Worm (Caenorhabditis elegans): ENCODE data around the gene R02F11.2.

The R02F11.2 gene

ce11 chrV:4770408-4770947 is 23.9 kb upstream of the R02F11.2 start, which contains the start of gene elt-7:
TSS of gene elt-7 (plus strand) at chrV:4770670.
- TF ChIP-seq sptf-1 (tag; optimal IDR thresholded peaks at IDR 0.05) (no peak), hlh-1 (tag; optimal IDR thresholded peaks at IDR 0.05) (no peak), lsy-2 (tag; optimal IDR thresholded peaks at IDR 0.05) (no peak), nhr-28 (tag; optimal IDR thresholded peaks at IDR 0.05) (no peak), nhr-2 (tag; optimal IDR thresholded peaks at IDR 0.05) (no peak), bed-3 (GFP tag; optimal IDR thresholded peaks at IDR 0.05) (no peak), ham-2 (GFP tag; optimal IDR thresholded peaks at IDR 0.05) (no peak), unc-120 (tag; optimal IDR thresholded peaks at IDR 0.05; ENCODE audit: poor library complexity, severe bottlenecking) (no peak), mab-5 (tag; optimal IDR thresholded peaks at IDR 0.05) (no peak)

ce11 chrV:4775140-4775539 is 19.3 kb upstream of the R02F11.2 start:
- TF ChIP-seq unc-120 (tag; optimal IDR thresholded peaks at IDR 0.05; ENCODE audit: poor library complexity, severe bottlenecking) (peak; percentile 29), M03D4.4 (tag; optimal IDR thresholded peaks at IDR 0.05) (no peak), ztf-11 (tag; optimal IDR thresholded peaks at IDR 0.05) (no peak), ces-1 (GFP tag; optimal IDR thresholded peaks at IDR 0.05) (no peak), mls-2 (tag; optimal IDR thresholded peaks at IDR 0.05) (no peak), elt-1 (tag; optimal IDR thresholded peaks at IDR 0.05; ENCODE audit: borderline replicate concordance, insufficient read depth) (no peak), tbx-8 (GFP tag; optimal IDR thresholded peaks at IDR 0.05) (no peak), mep-1 (tag; optimal IDR thresholded peaks at IDR 0.05) (no peak), sptf-1 (tag; optimal IDR thresholded peaks at IDR 0.05) (no peak)

ce11 chrV:4777388-4777986 is 16.9 kb upstream of the R02F11.2 start, which contains the start of gene C18G1.1:
TSS of gene C18G1.1 (plus strand) at chrV:4777960.
- TF ChIP-seq mls-2 (tag; optimal IDR thresholded peaks at IDR 0.05): no peak
- TF ChIP-seq unc-62 (GFP tag; optimal IDR thresholded peaks at IDR 0.05): peak; percentile 99
- peak; percentile 89 for TF ChIP-seq hlh-1 (tag; optimal IDR thresholded peaks at IDR 0.05)
- no peak for TF ChIP-seq sem-2 (GFP tag; optimal IDR thresholded peaks at IDR 0.05)
- no peak for TF ChIP-seq sptf-1 (tag; optimal IDR thresholded peaks at IDR 0.05)
- no peak for TF ChIP-seq snpc-4 (tag; optimal IDR thresholded peaks at IDR 0.05)
- no peak for TF ChIP-seq elt-1 (tag; optimal IDR thresholded peaks at IDR 0.05; ENCODE audit: borderline replicate concordance, insufficient read depth)
- no peak for TF ChIP-seq cnd-1 (tag; optimal IDR thresholded peaks at IDR 0.05)
- no peak for TF ChIP-seq unc-39 (tag; optimal IDR thresholded peaks at IDR 0.05)
- no peak for TF ChIP-seq mep-1 (tag; optimal IDR thresholded peaks at IDR 0.05)
- TF ChIP-seq lin-13 (tag; optimal IDR thresholded peaks at IDR 0.05): no peak
- TF ChIP-seq elt-3 (tag; optimal IDR thresholded peaks at IDR 0.05): no peak
- no peak for TF ChIP-seq nhr-76 (tag; optimal IDR thresholded peaks at IDR 0.05)
- TF ChIP-seq zip-8 (tag; optimal IDR thresholded peaks at IDR 0.05): no peak
- no peak for TF ChIP-seq flh-1 (GFP tag; optimal IDR thresholded peaks at IDR 0.05)
- no peak for TF ChIP-seq ceh-39 (tag; optimal IDR thresholded peaks at IDR 0.05)
- TF ChIP-seq bed-3 (GFP tag; optimal IDR thresholded peaks at IDR 0.05): no peak
- no peak for TF ChIP-seq nhr-237 (tag; optimal IDR thresholded peaks at IDR 0.05)
- TF ChIP-seq unc-120 (tag; optimal IDR thresholded peaks at IDR 0.05; ENCODE audit: poor library complexity, severe bottlenecking): peak; percentile 26

- TF ChIP-seq tbx-8 (GFP tag; optimal IDR thresholded peaks at IDR 0.05): no peak
- no peak for TF ChIP-seq nhr-76 (tag; optimal IDR thresholded peaks at IDR 0.05)
- TF ChIP-seq zip-8 (tag; optimal IDR thresholded peaks at IDR 0.05): no peak
- TF ChIP-seq M03D4.4 (tag; optimal IDR thresholded peaks at IDR 0.05): no peak
- TF ChIP-seq snpc-4 (tag; optimal IDR thresholded peaks at IDR 0.05): no peak
- no peak for TF ChIP-seq elt-3 (tag; optimal IDR thresholded peaks at IDR 0.05)
- TF ChIP-seq unc-39 (tag; optimal IDR thresholded peaks at IDR 0.05): no peak
- no peak for TF ChIP-seq flh-1 (GFP tag; optimal IDR thresholded peaks at IDR 0.05)
Measured at ce11 chrV:4783313-4783712, 11.1 kb upstream of the R02F11.2 start, which contains the start of gene Y60C6A.1. TSS of gene Y60C6A.1 (plus strand) at chrV:4783613.

ce11 chrV:4785333-4785852 is 9.0 kb upstream of the R02F11.2 start, which contains the start of the genes Y60C6A.2 and Y60C6A.3:
TSS of gene Y60C6A.2 (minus strand) at chrV:4785433.
TSS of gene Y60C6A.3 (plus strand) at chrV:4785802.
- TF ChIP-seq lin-13 (tag; optimal IDR thresholded peaks at IDR 0.05) (no peak), elt-1 (tag; optimal IDR thresholded peaks at IDR 0.05; ENCODE audit: borderline replicate concordance, insufficient read depth) (no peak), unc-62 (GFP tag; optimal IDR thresholded peaks at IDR 0.05) (no peak), nhr-28 (tag; optimal IDR thresholded peaks at IDR 0.05) (no peak), nhr-2 (tag; optimal IDR thresholded peaks at IDR 0.05) (no peak), pha-4 (tag; optimal IDR thresholded peaks at IDR 0.05) (no peak), elt-3 (tag; optimal IDR thresholded peaks at IDR 0.05) (no peak), nhr-237 (tag; optimal IDR thresholded peaks at IDR 0.05) (no peak), lin-32 (GFP tag; optimal IDR thresholded peaks at IDR 0.05) (no peak), sptf-1 (tag; optimal IDR thresholded peaks at IDR 0.05) (no peak), nhr-76 (tag; optimal IDR thresholded peaks at IDR 0.05) (no peak), flh-1 (GFP tag; optimal IDR thresholded peaks at IDR 0.05) (no peak), mab-5 (tag; optimal IDR thresholded peaks at IDR 0.05) (no peak), blmp-1 (tag; optimal IDR thresholded peaks at IDR 0.05) (no peak), bed-3 (GFP tag; optimal IDR thresholded peaks at IDR 0.05) (no peak), mep-1 (tag; optimal IDR thresholded peaks at IDR 0.05) (no peak)
